Worm (Caenorhabditis elegans) whole organism, L4/young adult: ENCODE data around the gene cest-1.2.

Experiments
- W03F9.2 ChIP-seq: fragments of 150-350 bp; optimal IDR thresholded peaks from 2 replicates; lab custom pipeline; 2014; ENCODE audit warnings: missing biosample characterization, missing genetic modification characterization
- dao-5 ChIP-seq: sonication (generic microtip); optimal IDR thresholded peaks from 2 replicates; lab custom pipeline; 2016; ENCODE audit warnings: missing genotype, missing genetic modification characterization, moderate library complexity, missing compliant biosample characterization
- him-1 ChIP-seq: sonication (generic microtip); optimal IDR thresholded peaks from 2 replicates; lab custom pipeline; 2016; ENCODE audit warnings: missing genotype, missing genetic modification reagents, missing genetic modification characterization, missing compliant biosample characterization

Gene cest-1.2

ce11 chrV:14171284-14171683, 10.6 kb upstream of the cest-1.2 start, which contains the start of gene cest-2.1:
Gene cest-2.1 (minus strand): TSS chrV:14171481.
- TF ChIP-seq W03F9.2 (tag; lab: Kevin White, UChicago), result no peak
- TF ChIP-seq him-1 (tag; lab: Kevin White, UChicago), result no peak
- no peak for TF ChIP-seq dao-5 (tag; lab: Kevin White, UChicago)

- no peak for TF ChIP-seq dao-5 (tag; lab: Kevin White, UChicago)
- TF ChIP-seq him-1 (tag; lab: Kevin White, UChicago), result no peak
- no peak for TF ChIP-seq W03F9.2 (tag; lab: Kevin White, UChicago)
Measured at ce11 chrV:14167629-14168028, 7.0 kb upstream of the cest-1.2 start, which contains the start of gene ocam-1. Gene ocam-1 (minus strand): TSS chrV:14167729.

- no peak for TF ChIP-seq him-1 (tag; lab: Kevin White, UChicago)
Measured at ce11 chrV:14166630-14167029, 6.0 kb upstream of the cest-1.2 start, which contains the start of gene cest-1.1. Gene cest-1.1 (minus strand): TSS chrV:14166730.

- TF ChIP-seq W03F9.2 (tag; lab: Kevin White, UChicago) (no peak), dao-5 (tag; lab: Kevin White, UChicago) (no peak), him-1 (tag; lab: Kevin White, UChicago) (no peak)
Measured at ce11 chrV:14165745-14166144, 5.1 kb upstream of the cest-1.2 start.

ce11 chrV:14162959-14163548, 2.4 kb upstream of the cest-1.2 start, which contains the start of gene srd-26:
Gene srd-26 (minus strand): TSS chrV:14163009.
- TF ChIP-seq W03F9.2 (tag; lab: Kevin White, UChicago), result no peak
- TF ChIP-seq him-1 (tag; lab: Kevin White, UChicago), result no peak
- TF ChIP-seq dao-5 (tag; lab: Kevin White, UChicago), result no peak

ce11 chrV:14156468-14156867, 4.2 kb downstream of the cest-1.2 start, which contains the start of gene AH10.2:
Gene AH10.2 (plus strand): TSS chrV:14156768.
- TF ChIP-seq dao-5 (tag; lab: Kevin White, UChicago) (no peak), W03F9.2 (tag; lab: Kevin White, UChicago) (no peak), him-1 (tag; lab: Kevin White, UChicago) (no peak)

- TF ChIP-seq him-1 (tag; lab: Kevin White, UChicago) (no peak), dao-5 (tag; lab: Kevin White, UChicago) (no peak), W03F9.2 (tag; lab: Kevin White, UChicago) (no peak)
Measured at ce11 chrV:14153615-14154014, 7.0 kb downstream of the cest-1.2 start.

- no peak for TF ChIP-seq dao-5 (tag; lab: Kevin White, UChicago)
- no peak for TF ChIP-seq him-1 (tag; lab: Kevin White, UChicago)
Measured at ce11 chrV:14150966-14151365, 9.7 kb downstream of the cest-1.2 start.

- TF ChIP-seq W03F9.2 (tag; lab: Kevin White, UChicago), result no peak
- TF ChIP-seq dao-5 (tag; lab: Kevin White, UChicago), result no peak
- TF ChIP-seq him-1 (tag; lab: Kevin White, UChicago), result no peak
Measured at ce11 chrV:14149125-14149524, 11.5 kb downstream of the cest-1.2 start.

ce11 chrV:14147114-14147513, 13.5 kb downstream of the cest-1.2 start:
- TF ChIP-seq him-1 (tag; lab: Kevin White, UChicago) (no peak), dao-5 (tag; lab: Kevin White, UChicago) (no peak), W03F9.2 (tag; lab: Kevin White, UChicago) (no peak)

- TF ChIP-seq him-1 (tag; lab: Kevin White, UChicago) (no peak), W03F9.2 (tag; lab: Kevin White, UChicago) (no peak), dao-5 (tag; lab: Kevin White, UChicago) (no peak)
Measured at ce11 chrV:14146199-14146598, 14.5 kb downstream of the cest-1.2 start, which contains the start of gene acs-10. Gene acs-10 (plus strand): TSS chrV:14146499.

ce11 chrV:14145267-14145666, 15.4 kb downstream of the cest-1.2 start, which contains the start of gene par-1:
Gene par-1 (minus strand): TSS chrV:14145367.
- TF ChIP-seq W03F9.2 (tag; lab: Kevin White, UChicago), result no peak
- no peak for TF ChIP-seq dao-5 (tag; lab: Kevin White, UChicago)
- TF ChIP-seq him-1 (tag; lab: Kevin White, UChicago), result no peak

ce11 chrV:14143634-14144033, 17.0 kb downstream of the cest-1.2 start:
- TF ChIP-seq him-1 (tag; lab: Kevin White, UChicago) (peak; percentile 79), W03F9.2 (tag; lab: Kevin White, UChicago) (peak; percentile 7), dao-5 (tag; lab: Kevin White, UChicago) (no peak)

- TF ChIP-seq dao-5 (tag; lab: Kevin White, UChicago) (no peak), W03F9.2 (tag; lab: Kevin White, UChicago) (no peak), him-1 (tag; lab: Kevin White, UChicago) (no peak)
Measured at ce11 chrV:14141846-14142245, 18.8 kb downstream of the cest-1.2 start.
